Worm (Caenorhabditis elegans): ENCODE data around the gene F45F2.10.

F45F2.10 gene

DNA sequence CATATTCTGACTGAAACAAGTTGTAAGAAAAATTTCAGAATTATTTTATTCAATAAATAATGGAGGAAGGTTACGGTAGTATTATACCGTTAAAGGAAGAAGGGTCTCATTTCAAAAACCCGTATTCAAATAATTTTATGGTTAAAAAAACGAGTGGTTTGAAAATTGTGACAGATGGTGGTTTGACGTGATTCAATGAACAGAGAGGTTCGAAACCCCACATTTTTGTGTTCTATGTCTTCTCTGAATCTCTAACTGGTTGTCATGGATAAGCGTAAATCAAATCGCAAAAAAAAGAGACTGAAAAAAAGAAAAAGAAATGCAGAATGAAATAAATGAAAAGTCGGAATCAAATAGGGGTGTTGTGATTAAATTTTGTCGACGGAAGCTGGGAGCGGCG, 11.3 kb downstream of the F45F2.10 start, which contains the start of gene ZK994.6:
Gene ZK994.6, minus strand, starts transcription at position 101 of the 400 bp plus-strand sequence.
- no peak for TF ChIP-seq flt-1 (GFP tag; IDR thresholded peaks at IDR 0.05)
- no peak for TF ChIP-seq med-1 (GFP tag; optimal IDR thresholded peaks at IDR 0.05; ENCODE audit: insufficient read depth)
- TF ChIP-seq T22C8.4 (GFP tag; IDR thresholded peaks at IDR 0.05), result no peak
- TF ChIP-seq tab-1 (GFP tag; IDR thresholded peaks at IDR 0.05), result no peak
- no peak for TF ChIP-seq ztf-23 (GFP tag; IDR thresholded peaks at IDR 0.05)
- TF ChIP-seq ztf-29 (GFP tag; IDR thresholded peaks at IDR 0.05), result no peak
- TF ChIP-seq ref-1 (GFP tag; conservative IDR thresholded peaks at IDR 0.05), result no peak
- no peak for TF ChIP-seq cog-1 (tag; optimal IDR thresholded peaks at IDR 0.05)
- no peak for TF ChIP-seq klf-2 (GFP tag; conservative IDR thresholded peaks at IDR 0.05)

DNA sequence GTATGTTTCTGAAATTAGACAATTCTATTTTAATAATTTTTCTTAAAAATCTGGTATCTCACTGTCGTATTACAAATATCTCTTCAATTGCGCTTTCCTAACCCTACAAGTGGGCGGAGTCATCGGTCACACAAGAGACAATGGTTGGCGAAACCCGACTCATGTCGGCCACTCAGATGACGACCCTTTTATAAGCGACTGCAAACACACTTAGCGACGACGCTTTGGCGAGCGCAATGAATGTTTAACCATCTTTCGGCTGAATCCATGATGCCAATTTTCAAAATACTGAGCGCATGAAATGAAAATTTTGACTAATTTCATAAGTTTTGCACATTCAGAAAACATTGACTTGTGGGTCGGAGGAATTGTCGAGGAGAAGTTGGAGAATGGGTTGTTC, 18.3 kb downstream of the F45F2.10 start:
- peak; percentile 98 for TF ChIP-seq T22C8.4 (GFP tag; IDR thresholded peaks at IDR 0.05)
- peak; percentile 100 for TF ChIP-seq tab-1 (GFP tag; IDR thresholded peaks at IDR 0.05)
- TF ChIP-seq med-1 (GFP tag; optimal IDR thresholded peaks at IDR 0.05; ENCODE audit: insufficient read depth), result peak; percentile 93
- peak; percentile 100 for TF ChIP-seq klf-2 (GFP tag; conservative IDR thresholded peaks at IDR 0.05)
- peak; percentile 97 for TF ChIP-seq cog-1 (tag; optimal IDR thresholded peaks at IDR 0.05)
- peak; percentile 98 for TF ChIP-seq ref-1 (GFP tag; conservative IDR thresholded peaks at IDR 0.05)
- peak; percentile 99 for TF ChIP-seq ztf-23 (GFP tag; IDR thresholded peaks at IDR 0.05)
- peak; percentile 99 for TF ChIP-seq flt-1 (GFP tag; IDR thresholded peaks at IDR 0.05)
- peak; percentile 99 for TF ChIP-seq ztf-29 (GFP tag; IDR thresholded peaks at IDR 0.05)

DNA sequence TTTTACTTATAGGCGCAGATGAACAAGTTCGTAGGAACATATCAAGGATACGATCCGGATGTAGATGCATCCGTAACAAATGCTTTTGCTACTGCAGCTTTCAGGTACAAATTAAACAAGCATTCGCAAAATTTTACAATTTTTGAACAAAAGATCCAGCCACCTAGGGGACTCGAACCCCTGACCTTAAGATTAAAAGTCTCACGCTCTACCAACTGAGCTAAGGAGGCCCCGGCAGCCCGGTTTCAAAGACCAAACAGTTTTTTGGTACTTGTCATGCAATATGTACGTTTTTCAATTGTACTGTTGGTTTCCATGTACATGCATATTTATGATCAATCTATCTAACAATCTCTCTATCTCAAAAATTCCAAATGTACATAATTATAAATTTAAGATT, 19.3 kb downstream of the F45F2.10 start:
- TF ChIP-seq med-1 (GFP tag; optimal IDR thresholded peaks at IDR 0.05; ENCODE audit: insufficient read depth), result no peak
- no peak for TF ChIP-seq flt-1 (GFP tag; IDR thresholded peaks at IDR 0.05)
- no peak for TF ChIP-seq T22C8.4 (GFP tag; IDR thresholded peaks at IDR 0.05)
- no peak for TF ChIP-seq ztf-23 (GFP tag; IDR thresholded peaks at IDR 0.05)
- TF ChIP-seq tab-1 (GFP tag; IDR thresholded peaks at IDR 0.05), result no peak
- TF ChIP-seq cog-1 (tag; optimal IDR thresholded peaks at IDR 0.05), result no peak
- no peak for TF ChIP-seq klf-2 (GFP tag; conservative IDR thresholded peaks at IDR 0.05)
- no peak for TF ChIP-seq ref-1 (GFP tag; conservative IDR thresholded peaks at IDR 0.05)
- TF ChIP-seq ztf-29 (GFP tag; IDR thresholded peaks at IDR 0.05), result no peak

DNA sequence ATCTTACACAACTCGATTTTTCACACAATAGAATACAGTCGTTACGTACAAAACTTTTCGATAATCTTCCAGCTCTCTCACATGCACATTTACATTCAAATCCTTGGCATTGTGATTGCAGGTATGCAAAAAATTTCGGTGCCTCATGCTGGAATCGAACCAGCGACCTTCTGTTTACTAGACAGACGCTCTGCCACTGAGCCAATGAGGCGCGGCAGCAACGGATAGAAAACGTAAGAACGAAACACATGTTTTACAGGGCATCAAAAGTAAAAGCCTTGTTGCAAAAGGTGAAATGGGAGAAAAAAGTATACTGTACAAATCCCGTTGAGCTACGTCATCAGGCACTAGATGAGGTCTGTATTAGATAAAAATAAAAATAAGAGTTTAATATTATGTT, 22.7 kb downstream of the F45F2.10 start:
- TF ChIP-seq tab-1 (GFP tag; IDR thresholded peaks at IDR 0.05) (0 out of 2 replicates have a peak, but pooled peaks have one; percentile 8), T22C8.4 (GFP tag; IDR thresholded peaks at IDR 0.05) (no peak), klf-2 (GFP tag; conservative IDR thresholded peaks at IDR 0.05) (no peak)

DNA sequence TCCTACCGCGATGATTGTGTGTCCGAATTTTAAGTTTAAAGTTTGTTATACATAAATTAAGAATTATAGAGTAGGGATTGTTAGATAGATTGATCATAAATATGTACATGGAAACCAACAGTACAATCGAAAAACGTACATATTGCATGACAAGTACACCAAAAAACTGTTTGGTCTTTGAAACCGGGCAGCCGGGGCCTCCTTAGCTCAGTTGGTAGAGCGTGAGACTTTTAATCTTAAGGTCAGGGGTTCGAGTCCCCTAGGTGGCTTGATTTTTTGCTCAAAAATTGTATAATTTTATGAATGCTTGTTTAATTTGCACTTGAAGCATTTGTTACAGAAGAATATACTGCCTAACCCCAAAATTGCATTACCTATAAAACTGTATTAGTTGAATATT, 23.6 kb downstream of the F45F2.10 start:
- TF ChIP-seq ref-1 (GFP tag; conservative IDR thresholded peaks at IDR 0.05), result no peak
- no peak for TF ChIP-seq klf-2 (GFP tag; conservative IDR thresholded peaks at IDR 0.05)
- no peak for TF ChIP-seq med-1 (GFP tag; optimal IDR thresholded peaks at IDR 0.05; ENCODE audit: insufficient read depth)
- no peak for TF ChIP-seq flt-1 (GFP tag; IDR thresholded peaks at IDR 0.05)
- no peak for TF ChIP-seq cog-1 (tag; optimal IDR thresholded peaks at IDR 0.05)
- no peak for TF ChIP-seq tab-1 (GFP tag; IDR thresholded peaks at IDR 0.05)
- TF ChIP-seq ztf-23 (GFP tag; IDR thresholded peaks at IDR 0.05), result no peak
- TF ChIP-seq T22C8.4 (GFP tag; IDR thresholded peaks at IDR 0.05), result no peak
- no peak for TF ChIP-seq ztf-29 (GFP tag; IDR thresholded peaks at IDR 0.05)

DNA sequence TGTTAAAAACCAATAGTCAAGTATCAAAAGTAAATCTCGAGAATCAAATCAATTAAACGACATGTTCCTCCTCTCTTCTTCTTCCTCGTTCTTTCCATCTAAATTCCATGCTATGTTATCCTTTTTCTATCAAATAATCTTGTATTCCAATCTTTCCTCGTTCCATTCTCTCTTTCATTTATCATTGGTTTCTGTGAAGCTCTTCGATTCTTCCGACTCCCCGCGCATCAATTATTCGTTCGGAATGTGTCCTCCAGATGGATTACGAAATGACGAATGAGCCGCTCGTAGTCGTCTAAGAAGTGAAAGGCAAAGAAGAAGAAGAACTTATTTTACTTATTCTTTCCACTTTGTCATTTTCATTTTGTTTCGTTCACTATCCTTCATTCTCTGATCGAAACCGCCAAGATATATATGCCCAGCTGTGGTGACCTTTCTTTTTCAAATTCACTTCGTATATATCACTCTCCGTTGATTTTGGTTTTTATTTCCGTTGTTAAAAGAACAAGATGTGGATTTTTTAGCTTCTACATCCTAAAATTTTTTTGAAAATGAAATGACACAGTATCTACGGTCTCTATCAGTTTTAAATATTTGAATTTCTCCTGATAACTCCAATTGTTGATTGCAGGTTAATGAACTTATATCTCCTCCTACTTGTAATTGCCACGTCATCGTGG, 24.3 kb downstream of the F45F2.10 start, which contains the start of gene pxn-1:
Gene pxn-1, plus strand, starts transcription at position 630 of the 680 bp plus-strand sequence.
- no peak for TF ChIP-seq cog-1 (tag; optimal IDR thresholded peaks at IDR 0.05)
- no peak for TF ChIP-seq flt-1 (GFP tag; IDR thresholded peaks at IDR 0.05)

DNA sequence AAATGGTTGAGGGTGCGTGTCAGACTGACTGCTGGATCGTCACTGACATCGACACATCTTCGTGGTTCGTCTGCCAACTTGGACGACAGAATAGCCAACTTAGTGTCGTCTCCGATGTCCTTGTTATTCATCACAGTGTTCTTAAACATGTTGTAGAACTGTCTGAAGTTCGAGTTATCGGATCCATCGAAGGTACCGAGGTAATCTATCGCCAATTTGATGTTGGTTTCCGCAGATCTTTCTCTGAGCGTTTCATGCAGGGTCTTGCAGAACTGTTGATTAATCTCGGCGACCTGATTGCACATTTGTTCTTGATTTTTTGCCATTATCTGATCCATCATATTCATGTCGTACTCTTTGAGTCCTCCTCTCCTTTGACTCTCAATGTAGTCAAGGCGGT, 37.4 kb downstream of the F45F2.10 start:
- TF ChIP-seq tab-1 (GFP tag; IDR thresholded peaks at IDR 0.05) (no peak), ztf-23 (GFP tag; IDR thresholded peaks at IDR 0.05) (no peak), cog-1 (tag; optimal IDR thresholded peaks at IDR 0.05) (no peak), flt-1 (GFP tag; IDR thresholded peaks at IDR 0.05) (no peak), med-1 (GFP tag; optimal IDR thresholded peaks at IDR 0.05; ENCODE audit: insufficient read depth) (no peak), T22C8.4 (GFP tag; IDR thresholded peaks at IDR 0.05) (no peak), ref-1 (GFP tag; conservative IDR thresholded peaks at IDR 0.05) (no peak), klf-2 (GFP tag; conservative IDR thresholded peaks at IDR 0.05) (no peak), ztf-29 (GFP tag; IDR thresholded peaks at IDR 0.05) (no peak)

DNA sequence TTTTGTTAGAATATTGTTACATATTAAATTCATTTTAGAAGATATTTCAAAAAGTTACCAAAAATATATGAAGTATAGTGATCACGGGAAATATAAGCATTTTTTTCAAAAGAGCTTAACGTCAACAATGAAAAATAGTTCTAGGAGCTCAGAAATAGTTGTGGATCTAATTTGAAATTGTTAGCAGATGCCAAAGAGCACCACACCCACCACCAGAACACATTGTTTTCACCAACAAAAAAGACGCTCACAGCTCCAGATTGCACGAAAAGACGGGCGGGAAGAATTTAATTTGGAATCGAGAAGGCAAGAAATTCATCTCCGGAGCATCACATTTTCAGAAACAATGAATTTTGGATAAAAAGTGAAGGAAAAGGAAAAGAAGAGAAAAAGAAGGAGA, 47.8 kb downstream of the F45F2.10 start, which contains the start of gene gplb-1:
Gene gplb-1, minus strand, starts transcription at position 337 of the 400 bp plus-strand sequence.
- no peak for TF ChIP-seq tab-1 (GFP tag; IDR thresholded peaks at IDR 0.05)

DNA sequence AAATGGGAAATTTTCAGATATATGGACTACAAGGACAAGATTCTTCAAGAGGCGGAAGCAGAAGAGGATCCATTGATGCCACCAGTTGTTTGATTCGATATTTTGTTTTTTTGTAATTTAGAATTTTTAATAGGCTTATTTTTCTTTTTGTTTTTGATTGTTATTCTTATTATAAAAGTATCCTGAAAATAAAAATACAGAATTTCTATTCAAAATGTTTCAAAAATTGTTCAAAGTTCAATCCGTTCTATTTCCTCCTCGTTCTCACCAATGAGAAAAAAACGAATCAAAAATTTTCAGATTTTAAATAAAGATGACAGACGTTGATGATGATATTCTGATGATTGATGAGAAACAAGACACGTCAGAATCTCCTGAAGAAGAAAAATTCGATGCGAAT, 49.9 kb downstream of the F45F2.10 start, which contains the start of gene phf-30:
Gene phf-30, plus strand, starts transcription at position 301 of the 400 bp plus-strand sequence.
- no peak for TF ChIP-seq ztf-29 (GFP tag; IDR thresholded peaks at IDR 0.05)

DNA sequence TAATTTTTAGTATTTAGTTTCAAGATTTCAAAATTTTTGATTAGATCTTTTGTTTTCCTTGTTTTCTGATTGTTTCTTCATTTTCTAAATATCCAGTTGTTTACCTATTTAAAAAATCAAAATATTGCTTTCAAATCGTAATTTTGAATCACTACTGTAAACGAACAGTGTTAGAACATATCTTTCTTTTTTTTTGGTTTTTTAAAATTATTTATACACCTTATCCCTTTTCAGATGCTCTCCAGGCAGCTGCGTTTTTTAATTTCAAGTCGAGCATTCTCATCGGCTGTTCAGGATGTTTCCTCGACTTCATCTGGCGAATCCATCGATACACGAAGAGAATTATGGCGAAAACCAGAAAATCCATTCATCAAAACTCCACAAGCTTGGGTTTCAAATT, 51.6 kb downstream of the F45F2.10 start, which contains the start of gene mrpl-4:
Gene mrpl-4, plus strand, starts transcription at position 235 of the 400 bp plus-strand sequence.
- TF ChIP-seq cog-1 (tag; optimal IDR thresholded peaks at IDR 0.05), result no peak
- TF ChIP-seq med-1 (GFP tag; optimal IDR thresholded peaks at IDR 0.05; ENCODE audit: insufficient read depth), result no peak
- no peak for TF ChIP-seq ztf-29 (GFP tag; IDR thresholded peaks at IDR 0.05)
- TF ChIP-seq ztf-23 (GFP tag; IDR thresholded peaks at IDR 0.05), result no peak
- TF ChIP-seq ref-1 (GFP tag; conservative IDR thresholded peaks at IDR 0.05), result no peak
- TF ChIP-seq tab-1 (GFP tag; IDR thresholded peaks at IDR 0.05), result no peak

All from whole organism, midembryonic.